Fruit fly (Drosophila melanogaster): Measurements from ENCODE around the gene M6.

DNA sequence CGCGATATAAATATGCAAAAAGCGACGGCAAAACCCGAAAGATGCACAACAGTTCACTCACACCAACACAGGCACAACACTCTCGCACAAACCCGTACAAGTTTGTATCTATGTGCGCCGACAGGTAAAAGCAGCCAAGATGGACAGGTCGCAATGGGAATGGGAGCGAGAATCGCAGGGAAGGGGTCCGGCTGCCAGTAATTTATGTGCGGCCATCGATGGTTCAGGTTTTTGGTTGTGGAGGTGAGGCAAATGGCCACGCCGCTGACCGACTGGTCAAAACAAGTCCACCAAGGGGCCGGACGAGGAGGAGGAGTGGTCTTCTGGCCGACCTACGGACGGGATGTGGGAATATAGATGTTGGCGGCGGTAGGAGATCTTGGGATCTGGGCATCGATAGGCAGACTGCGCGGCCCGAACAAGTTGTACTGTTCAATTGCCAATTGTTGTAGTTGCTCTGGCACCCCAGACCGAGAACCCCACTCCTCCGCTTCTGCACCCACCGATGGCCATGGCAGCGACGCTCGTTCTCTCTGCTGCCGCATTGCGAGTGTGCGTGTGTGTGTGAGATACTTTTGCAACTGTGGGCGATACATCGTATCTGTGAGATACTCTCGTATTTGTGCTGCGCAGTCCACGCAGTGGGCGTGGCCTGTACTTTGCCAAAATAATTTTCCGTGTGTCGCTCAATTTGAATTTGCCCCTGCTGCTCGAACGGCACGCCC, 47.3 kb upstream of the M6 start:
- TF ChIP-seq Myc (optimal IDR thresholded peaks at IDR 0.05) (no peak), h (optimal IDR thresholded peaks at IDR 0.05) (no peak), ttk (optimal IDR thresholded peaks at IDR 0.05) (no peak), insv (optimal IDR thresholded peaks at IDR 0.05) (no peak), psq (optimal IDR thresholded peaks at IDR 0.05) (no peak), Sin3A (optimal IDR thresholded peaks at IDR 0.05) (no peak)
